Worm (Caenorhabditis elegans): Measurements from ENCODE around the gene F44B9.8.

ce11 chrIII:8029487-8029886, at the start of gene F44B9.8:
- peak; percentile 73 for TF ChIP-seq unc-130 (tag; optimal IDR thresholded peaks at IDR 0.05)
- TF ChIP-seq snpc-4 (tag; optimal IDR thresholded peaks at IDR 0.05), result no peak
- peak; percentile 67 for TF ChIP-seq swsn-7 (tag; optimal IDR thresholded peaks at IDR 0.05)
- TF ChIP-seq ama-1 (optimal IDR thresholded peaks at IDR 0.05), result no peak
- no peak for TF ChIP-seq mab-9 (GFP tag; IDR thresholded peaks at IDR 0.05)
- TF ChIP-seq nhr-11 (tag; optimal IDR thresholded peaks at IDR 0.05), result no peak
- no peak for TF ChIP-seq zip-4 (GFP tag; optimal IDR thresholded peaks at IDR 0.05)
- TF ChIP-seq lin-39 (tag; optimal IDR thresholded peaks at IDR 0.05), result no peak
- TF ChIP-seq pqm-1 (tag; optimal IDR thresholded peaks at IDR 0.05), result no peak
- peak; percentile 72 to 80 for TF ChIP-seq lin-35 (GFP tag; optimal IDR thresholded peaks at IDR 0.05)
- TF ChIP-seq skn-1 (tag; optimal IDR thresholded peaks at IDR 0.05), result peak; percentile 35
